Worm (Caenorhabditis elegans) whole organism, L4 larva: Measurements from ENCODE around the gene lron-7.

Experiments used
- dve-1 ChIP-seq: sonication (generic microtip); optimal IDR thresholded peaks from 2 replicates; lab custom pipeline; 2017; ENCODE audit warnings: antibody characterized with exemption, mild to moderate bottlenecking, missing genetic modification characterization, missing compliant biosample characterization; ENCODE audit not compliant: insufficient read depth
- lim-7 ChIP-seq: fragments of 200-800 bp; sonication (Bioruptor generic); IDR thresholded peaks from 2 replicates; pipeline ENCODE4 v1.3.6; 2022; ENCODE audit warnings: missing genetic modification characterization, missing compliant biosample characterization
- lir-3 ChIP-seq: sonication (generic microtip); optimal IDR thresholded peaks from 2 replicates; lab custom pipeline; 2016; ENCODE audit warnings: mild to moderate bottlenecking, missing genetic modification characterization, missing compliant biosample characterization
- nhr-10 ChIP-seq: fragments of 150-350 bp; optimal IDR thresholded peaks from 2 replicates; lab custom pipeline; 2014; ENCODE audit warnings: missing biosample characterization, missing genetic modification characterization
- pha-4 ChIP-seq, 2 experiments: fragments of 150-350 bp in 1 of 2; fragments of 200-800 bp in 1 of 2; sonication (Bioruptor generic) in 1 of 2; IDR thresholded peaks in 1 of 2; optimal IDR thresholded peaks in 1 of 2; 2 replicates each; pipeline versions ENCODE4 v1.3.6 to Lab custom; 2014 to 2022; ENCODE audit warnings: missing genetic modification characterization in 2 of 2, missing genetic modification reagents in 2 of 2, missing biosample characterization in 1 of 2, missing compliant biosample characterization in 1 of 2
- unc-130 ChIP-seq: sonication (generic microtip); optimal IDR thresholded peaks from 2 replicates; lab custom pipeline; 2016; ENCODE audit warnings: missing genetic modification reagents, missing genetic modification characterization, missing compliant biosample characterization
- unc-39 ChIP-seq: sonication (generic microtip); optimal IDR thresholded peaks from 2 replicates; lab custom pipeline; 2017; ENCODE audit warnings: missing biosample characterization, missing genetic modification characterization

lron-7 gene

ce11 chrX:7343747-7344146 lies 51.8 kb downstream of the lron-7 start, which contains the start of gene C07D8.5:
Gene C07D8.5, plus strand, starts transcription at chrX:7344047.
- TF ChIP-seq dve-1: no peak
- no peak for TF ChIP-seq unc-130 (GFP tag; lab: Kevin White, UChicago)
- TF ChIP-seq nhr-10: no peak
- TF ChIP-seq lim-7: no peak
- TF ChIP-seq pha-4 (GFP tag; IDR thresholded peaks at IDR 0.05; lab: Robert Waterston, UW): no peak
- TF ChIP-seq pha-4 (tag; optimal IDR thresholded peaks at IDR 0.05; lab: Kevin White, UChicago): no peak
- TF ChIP-seq unc-39 (tag; lab: Kevin White, UChicago): no peak
- no peak for TF ChIP-seq lir-3 (tag; lab: Kevin White, UChicago)
- TF ChIP-seq, all 104 proteins: peak for 0
